Worm (Caenorhabditis elegans): ENCODE measurements around the gene F58F12.3.

The F58F12.3 gene

ce11 chrII:6370110-6370509 is 21.0 kb downstream of the F58F12.3 start (continued):
- TF ChIP-seq let-526 (GFP tag; IDR thresholded peaks at IDR 0.05) (no peak), rpc-1 (optimal IDR thresholded peaks at IDR 0.05) (no peak), rpc-1 (tag; optimal IDR thresholded peaks at IDR 0.05) (no peak), xnd-1 (tag; optimal IDR thresholded peaks at IDR 0.05) (peak; percentile 18), ztf-26 (tag; optimal IDR thresholded peaks at IDR 0.05) (peak; percentile 20), F52B5.7 (tag; optimal IDR thresholded peaks at IDR 0.05) (no peak), B0035.1 (tag; optimal IDR thresholded peaks at IDR 0.05) (no peak), ceh-100 (GFP tag; IDR thresholded peaks at IDR 0.05) (peak; percentile 66), K12H6.12 (tag; optimal IDR thresholded peaks at IDR 0.05) (peak; percentile 68), zfh-2 (GFP tag; conservative IDR thresholded peaks at IDR 0.05) (peak; percentile 89), lin-54 (GFP tag; optimal IDR thresholded peaks at IDR 0.05) (peak; percentile 72), lin-35 (GFP tag; optimal IDR thresholded peaks at IDR 0.05) (peak in 1 of 3 experiments; percentile 48), K11D2.4 (GFP tag; IDR thresholded peaks at IDR 0.05) (peak; percentile 54), efl-1 (GFP tag; optimal IDR thresholded peaks at IDR 0.05) (peak; percentile 57), rcor-1 (GFP tag; IDR thresholded peaks at IDR 0.05) (peak; percentile 64; the same call in 1 of the 2 replicates), cebp-2 (GFP tag; IDR thresholded peaks at IDR 0.05) (no peak), hlh-12 (tag; optimal IDR thresholded peaks at IDR 0.05) (no peak), akir-1 (GFP tag; optimal IDR thresholded peaks at IDR 0.05) (no peak), gei-17 (GFP tag; optimal IDR thresholded peaks at IDR 0.05) (peak; percentile 3), madf-8 (GFP tag; conservative IDR thresholded peaks at IDR 0.05) (peak; percentile 57), hsf-1 (GFP tag; IDR thresholded peaks at IDR 0.05) (no peak), lsl-1 (GFP tag; optimal IDR thresholded peaks at IDR 0.05) (peak; percentile 75), madf-6 (GFP tag; IDR thresholded peaks at IDR 0.05) (peak; percentile 81), ZK185.1 (tag; optimal IDR thresholded peaks at IDR 0.05; ENCODE audit: poor library complexity, severe bottlenecking) (peak; percentile 74), egl-44 (GFP tag; IDR thresholded peaks at IDR 0.05) (peak; percentile 49; the same call in 1 of the 2 replicates), chd-7 (tag; optimal IDR thresholded peaks at IDR 0.05) (peak; percentile 63), attf-6 (GFP tag; IDR thresholded peaks at IDR 0.05) (0 out of 2 replicates have a peak, but pooled peaks have one; percentile 25), tlf-1 (GFP tag; optimal IDR thresholded peaks at IDR 0.05) (peak; percentile 58), aptf-2 (GFP tag; conservative IDR thresholded peaks at IDR 0.05) (no peak), madf-3 (GFP tag; IDR thresholded peaks at IDR 0.05) (0 out of 2 replicates have a peak, but pooled peaks have one; percentile 13), F49E8.2 (tag; optimal IDR thresholded peaks at IDR 0.05; ENCODE audit: insufficient read depth) (peak; percentile 89), mcd-1 (GFP tag; IDR thresholded peaks at IDR 0.05) (peak; percentile 95), nfyb-1 (GFP tag; IDR thresholded peaks at IDR 0.05) (peak; percentile 80), ceh-40 (GFP tag; IDR thresholded peaks at IDR 0.05) (no peak), snpc-1.3 (tag; optimal IDR thresholded peaks at IDR 0.05; ENCODE audit: insufficient read depth) (peak; percentile 38), tbp1 (GFP tag; optimal IDR thresholded peaks at IDR 0.05) (peak; percentile 68), attf-5 (GFP tag; optimal IDR thresholded peaks at IDR 0.05) (peak; percentile 95), atf-7 (tag; optimal IDR thresholded peaks at IDR 0.05) (peak; percentile 31), ceh-27 (GFP tag; optimal IDR thresholded peaks at IDR 0.05) (peak; percentile 78), hmg-1.2 (GFP tag; IDR thresholded peaks at IDR 0.05) (peak; percentile 97), dpff-1 (tag; optimal IDR thresholded peaks at IDR 0.05) (no peak), nfya-2 (GFP tag; IDR thresholded peaks at IDR 0.05) (no peak), C06A6.2 (GFP tag; conservative IDR thresholded peaks at IDR 0.05) (0 out of 2 replicates have a peak, but pooled peaks have one; percentile 18), attf-3 (GFP tag; conservative IDR thresholded peaks at IDR 0.05) (peak; percentile 45; the same call in 1 of the 2 replicates), Y95B8A.8 (GFP tag; IDR thresholded peaks at IDR 0.05) (peak; percentile 68; the same call in 1 of the 2 replicates), mxl-1 (tag; optimal IDR thresholded peaks at IDR 0.05) (no peak), F33H1.4 (GFP tag; IDR thresholded peaks at IDR 0.05) (peak; percentile 73), snpc-1.1 (tag; optimal IDR thresholded peaks at IDR 0.05; ENCODE audit: insufficient read depth) (peak; percentile 26)
